Worm (Caenorhabditis elegans) whole organism, early embryonic: ENCODE data around the gene F59B10.5.

Experiments
- F13C5.2 ChIP-seq: sonication (generic microtip); optimal IDR thresholded peaks from 2 replicates; lab custom pipeline; 2017; ENCODE audit warnings: mild to moderate bottlenecking, missing genetic modification characterization, inconsistent platforms, missing compliant biosample characterization
- ama-1 ChIP-seq: fragments of 150-350 bp; optimal IDR thresholded peaks from 2 replicates; lab custom pipeline; 2014
- ceh-36 ChIP-seq: sonication (generic microtip); optimal IDR thresholded peaks from 2 replicates; lab custom pipeline; 2016; ENCODE audit warnings: missing genetic modification characterization, inconsistent platforms, missing compliant biosample characterization
- pes-1 ChIP-seq: fragments of 200-800 bp; sonication (Bioruptor generic); IDR thresholded peaks from 2 replicates; pipeline ENCODE4 v1.3.6; 2022; ENCODE audit warnings: missing genetic modification reagents, missing genetic modification characterization, missing compliant biosample characterization

DNA sequence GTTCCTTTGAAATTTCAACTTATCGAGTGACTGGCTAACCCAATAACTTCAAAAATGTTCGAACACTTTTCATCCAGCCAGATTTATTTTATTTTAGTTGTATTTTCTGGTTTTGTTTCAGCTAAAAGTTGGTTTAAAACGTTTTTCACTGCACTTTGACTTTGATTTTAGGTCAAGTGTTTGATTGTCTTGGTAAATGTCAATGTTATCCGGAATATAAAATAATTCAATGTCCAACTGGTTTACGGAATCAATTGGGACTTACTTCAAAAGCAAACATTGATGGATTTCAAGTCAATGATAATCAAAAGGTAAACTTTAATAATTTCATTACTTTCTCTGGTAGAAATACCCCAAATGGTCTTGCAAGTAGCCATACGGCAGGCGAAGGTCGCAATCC is 39.6 kb downstream of the F59B10.5 start:
- TF ChIP-seq ama-1 (lab: Kevin White, UChicago), result no peak
- no peak for TF ChIP-seq F13C5.2 (tag; lab: Kevin White, UChicago)
- TF ChIP-seq ceh-36 (tag; lab: Kevin White, UChicago), result no peak
- TF ChIP-seq pes-1 (GFP tag; lab: Robert Waterston, UW), result no peak
